Fruit fly (Drosophila melanogaster) S2 (cell line): ENCODE data around the gene Eato.

Experiments
- CG8478 ChIP-seq: fragments of >200 bp; optimal IDR thresholded peaks from 2 replicates; lab custom pipeline; 2018
- CTCF ChIP-seq, 2 experiments: fragments of >200 bp; optimal IDR thresholded peaks; 2 replicates each; lab custom pipeline; 2018

DNA sequence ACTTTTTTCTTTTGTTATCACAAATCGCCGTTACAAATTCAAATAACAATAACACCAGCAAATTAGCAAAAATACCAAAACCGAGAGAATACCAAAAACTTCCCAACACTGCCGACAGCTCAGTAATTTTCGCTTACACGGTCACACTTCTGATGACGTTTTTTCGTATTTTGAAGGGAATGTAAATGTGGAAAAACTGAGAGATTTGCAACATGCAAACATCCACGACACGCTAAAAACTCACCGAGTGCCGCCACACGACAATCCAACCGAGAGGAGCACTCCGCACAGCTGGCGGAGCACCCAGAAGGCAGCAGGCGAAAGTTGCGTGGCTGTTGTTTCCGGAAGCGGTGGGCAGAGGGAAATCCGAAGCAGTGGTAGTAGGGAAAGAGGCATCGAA is 9.5 kb downstream of the Eato start, which contains the start of gene Sec71:
- TF ChIP-seq CG8478, result no peak
- no peak for TF ChIP-seq CTCF (optimal IDR thresholded peaks at IDR 0.05; lab: Kevin White, UChicago)
